Worm (Caenorhabditis elegans): ENCODE measurements around the gene M02G9.4.

ce11 chrII:10349915-10350314 lies 32.8 kb downstream of the M02G9.4 start, which contains the start of gene stip-1:
- TF ChIP-seq pha-4 (tag; optimal IDR thresholded peaks at IDR 0.05) (no peak), efl-1 (GFP tag; optimal IDR thresholded peaks at IDR 0.05) (no peak), B0336.3 (GFP tag; IDR thresholded peaks at IDR 0.05) (no peak), gei-17 (GFP tag; optimal IDR thresholded peaks at IDR 0.05) (no peak), nfya-2 (GFP tag; IDR thresholded peaks at IDR 0.05) (no peak), fkh-3 (tag; optimal IDR thresholded peaks at IDR 0.05) (no peak)

Measured in whole organism, young adult.